Worm (Caenorhabditis elegans): ENCODE results near the gene tars-1.

Gene tars-1

ce11 chrII:11728545-11729105, 33.2 kb upstream of the tars-1 start, which contains the start of gene alh-8 (continued):
- no peak for TF ChIP-seq peb-1 (tag; optimal IDR thresholded peaks at IDR 0.05)
- no peak for TF ChIP-seq unc-39 (tag; optimal IDR thresholded peaks at IDR 0.05)
- peak; percentile 20 for TF ChIP-seq Y55F3AM.14 (GFP tag; optimal IDR thresholded peaks at IDR 0.05)
- no peak for TF ChIP-seq dmd-4 (tag; optimal IDR thresholded peaks at IDR 0.05)
- no peak for TF ChIP-seq ZK546.5 (tag; optimal IDR thresholded peaks at IDR 0.05)
- TF ChIP-seq nhr-12 (tag; optimal IDR thresholded peaks at IDR 0.05), result no peak
- TF ChIP-seq ceh-82 (tag; optimal IDR thresholded peaks at IDR 0.05), result no peak
- TF ChIP-seq elt-3 (tag; optimal IDR thresholded peaks at IDR 0.05), result no peak
- TF ChIP-seq lin-11 (tag; optimal IDR thresholded peaks at IDR 0.05), result no peak
- no peak for TF ChIP-seq nhr-23 (tag; optimal IDR thresholded peaks at IDR 0.05)
- TF ChIP-seq unc-62 (GFP tag; optimal IDR thresholded peaks at IDR 0.05), result no peak
- no peak for TF ChIP-seq blmp-1 (tag; optimal IDR thresholded peaks at IDR 0.05; ENCODE audit: insufficient read depth)

- no peak for TF ChIP-seq sma-9 (GFP tag; optimal IDR thresholded peaks at IDR 0.05)
- no peak for TF ChIP-seq sma-9 (tag; optimal IDR thresholded peaks at IDR 0.05)
- TF ChIP-seq ztf-4 (tag; optimal IDR thresholded peaks at IDR 0.05), result no peak
- no peak for TF ChIP-seq alr-1 (tag; optimal IDR thresholded peaks at IDR 0.05)
- TF ChIP-seq Y55F3AM.14 (GFP tag; optimal IDR thresholded peaks at IDR 0.05), result no peak
- no peak for TF ChIP-seq nhr-237 (tag; optimal IDR thresholded peaks at IDR 0.05)
- no peak for TF ChIP-seq ama-1 (optimal IDR thresholded peaks at IDR 0.05)
- no peak for TF ChIP-seq ceh-16 (tag; optimal IDR thresholded peaks at IDR 0.05)
Observed at ce11 chrII:11727438-11727837, 32.0 kb upstream of the tars-1 start.

ce11 chrII:11726470-11727106, 31.1 kb upstream of the tars-1 start, which contains the start of gene F13D12.5:
Gene F13D12.5, plus strand, starts transcription at chrII:11726814.
- TF ChIP-seq nhr-77 (tag; optimal IDR thresholded peaks at IDR 0.05) (no peak), ztf-4 (tag; optimal IDR thresholded peaks at IDR 0.05) (peak; percentile 38)

DNA sequence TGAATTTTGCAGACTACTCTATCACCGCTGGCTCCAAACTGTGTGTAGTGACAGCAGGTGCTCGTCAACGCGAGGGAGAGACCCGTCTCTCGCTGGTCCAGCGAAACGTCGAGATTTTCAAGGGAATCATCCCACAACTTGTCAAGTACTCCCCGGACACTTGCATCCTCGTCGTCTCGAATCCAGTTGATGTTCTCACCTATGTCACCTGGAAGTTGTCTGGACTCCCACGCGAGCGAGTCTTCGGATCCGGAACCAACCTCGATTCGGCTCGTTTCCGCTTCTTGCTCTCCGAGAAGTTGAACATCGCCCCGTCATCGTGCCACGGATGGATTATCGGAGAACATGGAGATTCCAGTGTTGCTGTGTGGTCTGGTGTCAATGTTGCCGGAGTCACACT, 30.2 kb upstream of the tars-1 start:
- TF ChIP-seq C34F6.9 (tag; optimal IDR thresholded peaks at IDR 0.05) (no peak), nhr-6 (tag; optimal IDR thresholded peaks at IDR 0.05) (no peak), nhr-129 (tag; optimal IDR thresholded peaks at IDR 0.05) (no peak), nhr-21 (tag; optimal IDR thresholded peaks at IDR 0.05) (no peak), peb-1 (tag; optimal IDR thresholded peaks at IDR 0.05) (no peak), lsy-2 (tag; optimal IDR thresholded peaks at IDR 0.05) (no peak), lin-11 (tag; optimal IDR thresholded peaks at IDR 0.05) (no peak), dmd-4 (tag; optimal IDR thresholded peaks at IDR 0.05) (no peak), fos-1 (tag; optimal IDR thresholded peaks at IDR 0.05) (no peak), sem-4 (tag; optimal IDR thresholded peaks at IDR 0.05) (no peak), lin-13 (GFP tag; optimal IDR thresholded peaks at IDR 0.05) (no peak), lin-39 (tag; optimal IDR thresholded peaks at IDR 0.05) (no peak), egl-27 (tag; optimal IDR thresholded peaks at IDR 0.05) (no peak), mab-5 (tag; optimal IDR thresholded peaks at IDR 0.05) (no peak), nhr-12 (tag; optimal IDR thresholded peaks at IDR 0.05) (no peak)

DNA sequence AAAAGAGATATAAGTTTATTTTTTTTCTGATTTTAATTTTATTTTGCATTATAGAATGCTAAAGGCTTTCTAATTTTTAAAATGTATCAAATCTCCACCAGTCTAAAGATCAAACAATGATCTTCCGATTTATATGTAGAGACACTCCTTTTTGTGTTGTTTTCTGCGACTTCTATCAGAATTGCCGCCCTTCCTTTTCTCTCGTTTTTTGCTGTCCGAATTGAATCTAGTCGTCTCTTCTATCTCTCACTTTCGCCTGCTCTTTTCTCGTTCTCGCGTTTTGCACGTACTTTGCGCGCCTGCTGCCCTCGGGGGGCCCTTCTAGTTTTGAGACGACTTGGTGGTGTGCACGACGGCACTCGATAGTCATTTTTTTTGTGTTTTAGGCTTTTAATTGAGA, 28.9 kb upstream of the tars-1 start:
- peak; percentile 42 for TF ChIP-seq nhr-129 (tag; optimal IDR thresholded peaks at IDR 0.05)
- no peak for TF ChIP-seq nhr-237 (tag; optimal IDR thresholded peaks at IDR 0.05)
- no peak for TF ChIP-seq sma-3 (GFP tag; optimal IDR thresholded peaks at IDR 0.05)
- no peak for TF ChIP-seq ztf-11 (tag; optimal IDR thresholded peaks at IDR 0.05)
- TF ChIP-seq unc-39 (tag; optimal IDR thresholded peaks at IDR 0.05), result no peak
- TF ChIP-seq nhr-12 (tag; optimal IDR thresholded peaks at IDR 0.05), result no peak
- TF ChIP-seq mdl-1 (tag; optimal IDR thresholded peaks at IDR 0.05), result peak; percentile 4 to 13
- no peak for TF ChIP-seq ceh-82 (tag; optimal IDR thresholded peaks at IDR 0.05)
- peak; percentile 48 for TF ChIP-seq sma-9 (GFP tag; optimal IDR thresholded peaks at IDR 0.05)
- TF ChIP-seq sma-9 (tag; optimal IDR thresholded peaks at IDR 0.05), result no peak
- TF ChIP-seq nhr-10 (tag; optimal IDR thresholded peaks at IDR 0.05), result no peak
- peak in 1 of 2 experiments; percentile 65 for TF ChIP-seq lsy-2 (tag; optimal IDR thresholded peaks at IDR 0.05)
- no peak for TF ChIP-seq gmeb-1 (tag; optimal IDR thresholded peaks at IDR 0.05)
- no peak for TF ChIP-seq dmd-4 (tag; optimal IDR thresholded peaks at IDR 0.05)
- TF ChIP-seq ztf-4 (tag; optimal IDR thresholded peaks at IDR 0.05), result no peak
- TF ChIP-seq nhr-6 (tag; optimal IDR thresholded peaks at IDR 0.05), result peak; percentile 26
- TF ChIP-seq sem-4 (tag; optimal IDR thresholded peaks at IDR 0.05), result peak; percentile 65
- no peak for TF ChIP-seq elt-3 (tag; optimal IDR thresholded peaks at IDR 0.05)
- no peak for TF ChIP-seq snpc-4 (tag; optimal IDR thresholded peaks at IDR 0.05)
- no peak for TF ChIP-seq skn-1 (tag; optimal IDR thresholded peaks at IDR 0.05)
- TF ChIP-seq ZK546.5 (tag; optimal IDR thresholded peaks at IDR 0.05), result no peak
- TF ChIP-seq nhr-11 (tag; optimal IDR thresholded peaks at IDR 0.05), result no peak
- no peak for TF ChIP-seq peb-1 (tag; optimal IDR thresholded peaks at IDR 0.05)
- TF ChIP-seq F13H6.1 (tag; optimal IDR thresholded peaks at IDR 0.05), result peak; percentile 39
- no peak for TF ChIP-seq nhr-21 (tag; optimal IDR thresholded peaks at IDR 0.05)
- no peak for TF ChIP-seq ama-1 (optimal IDR thresholded peaks at IDR 0.05)
- no peak for TF ChIP-seq ztf-1 (GFP tag; conservative IDR thresholded peaks at IDR 0.05)
- TF ChIP-seq crh-2 (tag; optimal IDR thresholded peaks at IDR 0.05), result peak; percentile 64
- TF ChIP-seq egl-27 (tag; optimal IDR thresholded peaks at IDR 0.05), result peak; percentile 41
- no peak for TF ChIP-seq aly-2 (tag; optimal IDR thresholded peaks at IDR 0.05)
- TF ChIP-seq fos-1 (tag; optimal IDR thresholded peaks at IDR 0.05), result peak; percentile 10

All from whole organism, L2 larva.